Fruit fly (Drosophila melanogaster) whole organism, pupa: ENCODE measurements around the gene CG7702.

Experiments used
- CG14655 ChIP-seq: fragments of 200-800 bp; sonication (Bioruptor generic); optimal IDR thresholded peaks from 3 replicates; lab custom pipeline; 2017; ENCODE audit warnings: mild to moderate bottlenecking, missing biosample characterization, missing genetic modification reagents, missing genetic modification characterization
- CG32121 ChIP-seq: fragments of 200-800 bp; sonication (Bioruptor generic); IDR thresholded peaks from 2 replicates; pipeline ENCODE4 v1.3.6; 2022; ENCODE audit warnings: missing biosample characterization, missing genetic modification characterization
- CG4496 ChIP-seq: fragments of 200-800 bp; sonication (Bioruptor generic); IDR thresholded peaks from 3 replicates; pipeline ENCODE4 v1.3.6; 2022; ENCODE audit warnings: missing biosample characterization, missing genetic modification characterization
- CG9948 ChIP-seq: fragments of 200-800 bp; sonication (Bioruptor generic); optimal IDR thresholded peaks from 2 replicates; lab custom pipeline; 2018; ENCODE audit warnings: missing biosample characterization, mild to moderate bottlenecking, missing genetic modification characterization, moderate library complexity
- Ets98B ChIP-seq: fragments of 200-800 bp; sonication (Bioruptor generic); IDR thresholded peaks from 2 replicates; pipeline ENCODE4 v1.3.6; 2022; ENCODE audit warnings: missing biosample characterization, missing genetic modification characterization
- Pif1B ChIP-seq: fragments of 200-800 bp; sonication (Bioruptor generic); optimal IDR thresholded peaks from 3 replicates; lab custom pipeline; 2016; ENCODE audit warnings: missing biosample characterization, missing genetic modification characterization
- gl ChIP-seq: fragments of 200-800 bp; sonication (Bioruptor generic); optimal IDR thresholded peaks from 2 replicates; lab custom pipeline; 2018; ENCODE audit warnings: missing biosample characterization, mild to moderate bottlenecking, missing genetic modification characterization

DNA sequence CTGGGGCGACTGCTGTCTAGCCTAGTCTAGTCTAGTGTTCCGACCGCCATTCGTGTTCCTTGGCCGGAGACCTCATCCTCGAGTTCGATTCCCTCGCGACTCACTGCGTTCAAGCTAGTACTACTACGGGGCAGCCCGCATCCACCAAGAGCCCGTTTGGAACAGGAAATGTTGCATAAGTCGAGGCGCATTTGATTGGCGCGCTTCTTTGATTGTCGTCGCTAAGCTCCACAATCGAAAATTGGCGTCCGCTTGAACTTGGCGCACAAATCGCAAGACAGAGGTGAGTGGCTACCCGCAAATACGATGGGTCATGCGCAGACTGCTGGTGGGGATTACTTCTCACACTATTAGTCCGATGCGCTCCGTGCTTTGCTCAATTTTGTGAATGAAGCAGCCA lies 11.9 kb downstream of the CG7702 start:
- TF ChIP-seq gl (tag; lab: Kevin White, UChicago) (no peak), Ets98B (GFP tag; lab: Robert Waterston, UW) (no peak), CG32121 (GFP tag; lab: Robert Waterston, UW) (no peak), CG9948 (tag; lab: Kevin White, UChicago) (no peak), CG14655 (GFP tag; lab: Kevin White, UChicago) (no peak), Pif1B (GFP tag; lab: Kevin White, UChicago) (no peak), CG4496 (GFP tag; lab: Robert Waterston, UW) (no peak)
